Worm (Caenorhabditis elegans): ENCODE data around the gene ZC250.2.

ZC250.2 gene

DNA sequence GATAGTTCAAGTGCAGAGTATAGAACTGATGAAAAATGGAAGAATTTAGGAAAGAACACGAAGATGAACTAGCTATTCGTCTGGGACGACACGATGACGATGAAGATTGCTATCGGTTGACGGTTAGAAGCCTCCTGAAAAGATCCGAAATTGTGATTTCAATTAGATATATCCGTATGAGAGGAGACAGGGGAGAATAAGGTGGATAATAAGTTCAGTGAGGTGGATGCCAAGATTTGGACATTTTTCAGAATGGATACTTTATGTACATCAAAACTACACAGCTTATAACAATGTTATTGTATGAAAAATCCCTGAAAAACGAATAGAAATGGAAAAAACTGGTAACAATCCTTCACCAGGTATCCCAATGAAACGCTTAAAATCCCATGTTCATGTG is 6.0 kb downstream of the ZC250.2 start, which contains the start of gene nstp-3:
Gene nstp-3 (minus strand): TSS at position 101 of the 400 bp plus-strand sequence.
- no peak for TF ChIP-seq zag-1 (tag; optimal IDR thresholded peaks at IDR 0.05)
- TF ChIP-seq aha-1 (tag) = peak; percentile 52

ce11 chrV:5799373-5799772 is 7.2 kb downstream of the ZC250.2 start, which contains the start of gene cyn-17:
TSS of gene cyn-17 (plus strand) at chrV:5799673.
- TF ChIP-seq vab-7 (GFP tag; IDR thresholded peaks at IDR 0.05) (no peak), ceh-32 (tag; optimal IDR thresholded peaks at IDR 0.05; ENCODE audit: poor library complexity) (no peak), nhr-25 (tag; optimal IDR thresholded peaks at IDR 0.05; ENCODE audit: borderline replicate concordance, insufficient read depth) (no peak), ztf-11 (tag; optimal IDR thresholded peaks at IDR 0.05) (no peak), arid-1 (GFP tag; conservative IDR thresholded peaks at IDR 0.05) (no peak), ztf-7 (tag; optimal IDR thresholded peaks at IDR 0.05) (no peak), zfp-3 (GFP tag; conservative IDR thresholded peaks at IDR 0.05) (no peak), zag-1 (tag; optimal IDR thresholded peaks at IDR 0.05) (no peak)

DNA sequence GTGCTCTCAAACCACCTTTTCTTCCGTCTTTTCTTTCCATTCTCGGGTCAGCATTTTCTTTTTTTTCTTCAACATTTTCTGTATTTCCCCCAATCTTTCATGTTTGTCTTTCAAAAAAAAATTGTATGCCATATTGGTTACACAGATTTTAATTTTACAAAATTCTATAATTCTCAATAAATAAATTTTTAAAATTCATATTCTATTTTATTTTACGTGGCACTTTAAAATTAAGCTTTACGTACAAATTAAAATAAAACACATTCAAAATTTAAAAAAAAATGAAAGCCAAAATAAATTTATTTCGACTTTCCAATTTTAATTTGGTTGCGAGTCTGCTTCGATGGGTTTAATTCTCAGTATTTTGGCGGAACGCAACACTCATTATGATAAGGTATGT is 13.3 kb downstream of the ZC250.2 start, which contains the start of gene ZC250.5:
Gene ZC250.5 (plus strand): TSS at position 301 of the 400 bp plus-strand sequence.
- TF ChIP-seq daf-8 (GFP tag; IDR thresholded peaks at IDR 0.05) = no peak
- no peak for TF ChIP-seq aly-2 (tag; optimal IDR thresholded peaks at IDR 0.05)
- TF ChIP-seq lin-39 (tag; optimal IDR thresholded peaks at IDR 0.05) = no peak
- TF ChIP-seq daf-12 (tag; optimal IDR thresholded peaks at IDR 0.05) = no peak
- TF ChIP-seq D1046.2 (GFP tag; IDR thresholded peaks at IDR 0.05) = no peak
- no peak for TF ChIP-seq rbr-2 (tag; optimal IDR thresholded peaks at IDR 0.05)
- TF ChIP-seq nhr-42 (GFP tag; IDR thresholded peaks at IDR 0.05) = no peak

ce11 chrV:5813060-5813659 is 21.0 kb downstream of the ZC250.2 start, which contains the start of gene ZC250.4:
TSS of gene ZC250.4 (minus strand) at chrV:5813137.
- no peak for TF ChIP-seq lin-15B (tag; optimal IDR thresholded peaks at IDR 0.05)
- TF ChIP-seq fkh-10 (GFP tag; optimal IDR thresholded peaks at IDR 0.05) = no peak
- TF ChIP-seq hlh-30 (tag; optimal IDR thresholded peaks at IDR 0.05; ENCODE audit: insufficient read depth) = no peak
- peak; percentile 74 for TF ChIP-seq aha-1 (tag)
- peak; percentile 12 for TF ChIP-seq nhr-28 (tag; optimal IDR thresholded peaks at IDR 0.05)
- TF ChIP-seq mep-1 (tag; optimal IDR thresholded peaks at IDR 0.05) = no peak
- no peak for TF ChIP-seq madf-5 (GFP tag; IDR thresholded peaks at IDR 0.05)
- TF ChIP-seq dve-1 (tag; optimal IDR thresholded peaks at IDR 0.05; ENCODE audit: insufficient read depth) = peak; percentile 41
- TF ChIP-seq ama-1 (optimal IDR thresholded peaks at IDR 0.05) = peak; percentile 21
- no peak for TF ChIP-seq lin-1 (GFP tag; IDR thresholded peaks at IDR 0.05)
- no peak for TF ChIP-seq lin-29 (GFP tag; IDR thresholded peaks at IDR 0.05)
- no peak for TF ChIP-seq ceh-44 (GFP tag; IDR thresholded peaks at IDR 0.05)
- TF ChIP-seq gei-8 (GFP tag; optimal IDR thresholded peaks at IDR 0.05) = no peak
- TF ChIP-seq duxl-1 (tag; optimal IDR thresholded peaks at IDR 0.05; ENCODE audit: poor library complexity) = no peak
- TF ChIP-seq daf-8 (GFP tag; IDR thresholded peaks at IDR 0.05) = no peak
- TF ChIP-seq nhr-6 (tag; optimal IDR thresholded peaks at IDR 0.05) = no peak
- no peak for TF ChIP-seq nhr-41 (GFP tag; IDR thresholded peaks at IDR 0.05)
- no peak for TF ChIP-seq ztf-7 (tag; optimal IDR thresholded peaks at IDR 0.05)
- no peak for TF ChIP-seq php-3 (GFP tag; IDR thresholded peaks at IDR 0.05)
- no peak for TF ChIP-seq madf-9 (GFP tag; conservative IDR thresholded peaks at IDR 0.05)
- TF ChIP-seq unc-39 (tag; optimal IDR thresholded peaks at IDR 0.05) = no peak
- peak; percentile 39 for TF ChIP-seq nhr-102 (tag; optimal IDR thresholded peaks at IDR 0.05)
- no peak for TF ChIP-seq F26F4.8 (GFP tag; conservative IDR thresholded peaks at IDR 0.05)
- no peak for TF ChIP-seq pha-4 (GFP tag; IDR thresholded peaks at IDR 0.05)
- TF ChIP-seq pha-4 (tag; optimal IDR thresholded peaks at IDR 0.05) = no peak
- no peak for TF ChIP-seq nhr-237 (tag; optimal IDR thresholded peaks at IDR 0.05)
- TF ChIP-seq lin-38 (GFP tag; IDR thresholded peaks at IDR 0.05) = no peak
- 0 out of 2 replicates have a peak, but pooled peaks have one; percentile 4 for TF ChIP-seq tra-1 (GFP tag; IDR thresholded peaks at IDR 0.05)
- TF ChIP-seq lir-3 (tag; optimal IDR thresholded peaks at IDR 0.05) = no peak
- peak; percentile 51 for TF ChIP-seq nhr-48 (tag; optimal IDR thresholded peaks at IDR 0.05)
- TF ChIP-seq saeg-2 (GFP tag; IDR thresholded peaks at IDR 0.05) = no peak
- no peak for TF ChIP-seq lim-7 (GFP tag; IDR thresholded peaks at IDR 0.05)
- TF ChIP-seq mes-2 (tag; optimal IDR thresholded peaks at IDR 0.05; ENCODE audit: poor library complexity, severe bottlenecking) = peak; percentile 20
